Worm (Caenorhabditis elegans): Measurements from ENCODE around the gene C01G12.13.

DNA sequence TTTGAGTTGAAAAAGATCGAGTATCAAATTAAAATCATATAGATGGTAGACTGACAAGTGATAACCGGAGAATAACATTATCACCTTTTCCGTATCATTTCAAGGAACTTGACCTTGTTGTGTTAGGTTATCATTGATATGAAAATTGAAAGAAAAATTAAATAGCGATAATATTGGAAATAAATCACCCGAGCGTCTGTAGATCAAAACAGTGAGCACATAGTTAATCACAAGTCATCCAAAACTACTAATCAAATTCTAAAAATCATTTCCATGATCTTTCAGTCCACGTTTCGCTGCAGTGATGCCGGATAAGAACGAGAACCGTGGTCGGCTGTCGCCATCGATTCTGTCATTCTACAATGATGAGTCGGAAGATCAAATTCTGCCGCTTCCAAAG, 43.3 kb downstream of the C01G12.13 start:
- no peak for TF ChIP-seq tbx-37 (GFP tag; conservative IDR thresholded peaks at IDR 0.05)
- no peak for TF ChIP-seq sea-1 (GFP tag; conservative IDR thresholded peaks at IDR 0.05)
- TF ChIP-seq F13C5.2 (tag; optimal IDR thresholded peaks at IDR 0.05): no peak
- no peak for TF ChIP-seq aly-1 (tag; optimal IDR thresholded peaks at IDR 0.05)
- no peak for TF ChIP-seq ama-1 (optimal IDR thresholded peaks at IDR 0.05)
- no peak for TF ChIP-seq scrt-1 (GFP tag; IDR thresholded peaks at IDR 0.05)
- TF ChIP-seq B0310.2 (tag; optimal IDR thresholded peaks at IDR 0.05): no peak
- TF ChIP-seq flt-1 (GFP tag; IDR thresholded peaks at IDR 0.05): no peak
- no peak for TF ChIP-seq ceh-36 (tag; optimal IDR thresholded peaks at IDR 0.05)
